Worm (Caenorhabditis elegans) whole organism, L4 larva: ENCODE results near the gene vha-3.

ENCODE experiments used
- D1046.2 ChIP-seq: fragments of 200-800 bp; sonication (Bioruptor generic); IDR thresholded peaks from 2 replicates; pipeline ENCODE4 v1.3.6; 2022; ENCODE audit warnings: missing genetic modification characterization, missing compliant biosample characterization
- F10B5.3 ChIP-seq: sonication (generic microtip); optimal IDR thresholded peaks from 2 replicates; lab custom pipeline; 2016; ENCODE audit warnings: mild to moderate bottlenecking, missing genetic modification characterization, missing compliant biosample characterization
- F26F4.8 ChIP-seq: fragments of 200-800 bp; sonication (Bioruptor generic); conservative IDR thresholded peaks from 2 replicates; pipeline ENCODE4 v1.3.6; 2022; ENCODE audit warnings: missing genetic modification characterization, missing compliant biosample characterization
- F37D6.2 ChIP-seq: sonication (generic microtip); optimal IDR thresholded peaks from 2 replicates; lab custom pipeline; 2016; ENCODE audit warnings: mild to moderate bottlenecking, missing genetic modification characterization, missing compliant biosample characterization
- F49E8.2 ChIP-seq: sonication (generic microtip); optimal IDR thresholded peaks from 2 replicates; lab custom pipeline; 2016; ENCODE audit warnings: missing compliant biosample characterization, mild to moderate bottlenecking, missing genetic modification characterization, borderline replicate concordance
- T26A8.4 ChIP-seq: fragments of 200-800 bp; sonication (Bioruptor generic); IDR thresholded peaks from 2 replicates; pipeline ENCODE4 v1.3.6; 2022; ENCODE audit warnings: missing genetic modification characterization, missing compliant biosample characterization
- Y48G9A.11 ChIP-seq: fragments of 200-800 bp; sonication (Bioruptor generic); IDR thresholded peaks from 2 replicates; pipeline ENCODE4 v1.3.6; 2022; ENCODE audit warnings: missing genetic modification reagents, missing genetic modification characterization, missing compliant biosample characterization
- Y5F2A.4 ChIP-seq: fragments of 200-800 bp; sonication (Bioruptor generic); optimal IDR thresholded peaks from 2 replicates; lab custom pipeline; 2018; ENCODE audit warnings: mild to moderate bottlenecking, missing genetic modification characterization, missing compliant biosample characterization
- ZK337.2 ChIP-seq: fragments of 200-800 bp; sonication (Bioruptor generic); IDR thresholded peaks from 2 replicates; pipeline ENCODE4 v1.3.6; 2022; ENCODE audit warnings: missing genetic modification reagents, missing genetic modification characterization, missing compliant biosample characterization
- ama-1 ChIP-seq: fragments of 150-350 bp; optimal IDR thresholded peaks from 2 replicates; lab custom pipeline; 2014; ENCODE audit warnings: inconsistent platforms, mixed read lengths
- ceh-32 ChIP-seq: sonication (generic microtip); optimal IDR thresholded peaks from 2 replicates; lab custom pipeline; 2016; ENCODE audit warnings: mild to moderate bottlenecking, missing genetic modification characterization, missing compliant biosample characterization; ENCODE audit not compliant: poor library complexity
- ceh-44 ChIP-seq: fragments of 200-800 bp; sonication (Bioruptor generic); IDR thresholded peaks from 2 replicates; pipeline ENCODE4 v1.3.6; 2022; ENCODE audit warnings: missing genetic modification reagents, missing genetic modification characterization, missing compliant biosample characterization
- ceh-62 ChIP-seq: sonication (generic microtip); optimal IDR thresholded peaks from 2 replicates; lab custom pipeline; 2017; ENCODE audit warnings: missing biosample characterization, missing genetic modification characterization
- daf-16 ChIP-seq, 3 experiments: sonication (generic microtip); optimal IDR thresholded peaks; 2 replicates each; lab custom pipeline; 2016 to 2017; ENCODE audit warnings: missing genetic modification characterization in 3 of 3, missing genetic modification reagents in 3 of 3, mild to moderate bottlenecking in 2 of 3, missing compliant biosample characterization in 2 of 3, missing biosample characterization in 1 of 3, moderate library complexity in 1 of 3
- daf-19 ChIP-seq: fragments of 200-800 bp; sonication (Bioruptor generic); conservative IDR thresholded peaks from 2 replicates; pipeline ENCODE4 v1.3.6; 2022; ENCODE audit warnings: missing genetic modification characterization, missing compliant biosample characterization
- daf-8 ChIP-seq: fragments of 200-800 bp; sonication (Bioruptor generic); IDR thresholded peaks from 2 replicates; pipeline ENCODE4 v1.3.6; 2022; ENCODE audit warnings: missing genetic modification characterization, missing compliant biosample characterization
- dmd-6 ChIP-seq: fragments of 200-800 bp; sonication (Bioruptor generic); IDR thresholded peaks from 2 replicates; pipeline ENCODE4 v1.3.6; 2022; ENCODE audit warnings: missing genetic modification reagents, missing genetic modification characterization, missing compliant biosample characterization
- dmd-8 ChIP-seq: fragments of 200-800 bp; sonication (Bioruptor generic); IDR thresholded peaks from 2 replicates; pipeline ENCODE4 v1.3.6; 2022; ENCODE audit warnings: missing genetic modification characterization, missing compliant biosample characterization
- dve-1 ChIP-seq: sonication (generic microtip); optimal IDR thresholded peaks from 2 replicates; lab custom pipeline; 2017; ENCODE audit warnings: antibody characterized with exemption, mild to moderate bottlenecking, missing genetic modification characterization, missing compliant biosample characterization; ENCODE audit not compliant: insufficient read depth
- egl-27 ChIP-seq: sonication (generic microtip); optimal IDR thresholded peaks from 3 replicates; lab custom pipeline; 2017; ENCODE audit warnings: missing biosample characterization, missing genetic modification reagents, missing genetic modification characterization
- gei-8 ChIP-seq: fragments of 200-800 bp; sonication (Bioruptor generic); optimal IDR thresholded peaks from 2 replicates; lab custom pipeline; 2018; ENCODE audit warnings: mild to moderate bottlenecking, missing genetic modification characterization, missing compliant biosample characterization
- hlh-11 ChIP-seq: fragments of 200-800 bp; sonication (Bioruptor generic); optimal IDR thresholded peaks from 2 replicates; lab custom pipeline; 2018; ENCODE audit warnings: mild to moderate bottlenecking, missing genetic modification characterization, missing compliant biosample characterization
- hlh-30 ChIP-seq: sonication (generic microtip); optimal IDR thresholded peaks from 2 replicates; lab custom pipeline; 2017; ENCODE audit warnings: antibody characterized with exemption, mild to moderate bottlenecking, missing genetic modification characterization, missing compliant biosample characterization; ENCODE audit not compliant: insufficient read depth
- hmg-1.1 ChIP-seq: fragments of 200-800 bp; sonication (Bioruptor generic); IDR thresholded peaks from 2 replicates; pipeline ENCODE4 v1.3.6; 2022; ENCODE audit warnings: missing genetic modification reagents, missing genetic modification characterization, missing compliant biosample characterization
- lim-7 ChIP-seq: fragments of 200-800 bp; sonication (Bioruptor generic); IDR thresholded peaks from 2 replicates; pipeline ENCODE4 v1.3.6; 2022; ENCODE audit warnings: missing genetic modification characterization, missing compliant biosample characterization
- lin-1 ChIP-seq: fragments of 200-800 bp; sonication (Bioruptor generic); IDR thresholded peaks from 2 replicates; pipeline ENCODE4 v1.3.6; 2022; ENCODE audit warnings: missing genetic modification reagents, missing genetic modification characterization, missing compliant biosample characterization
- lin-13 ChIP-seq: fragments of 150-350 bp; optimal IDR thresholded peaks from 2 replicates; lab custom pipeline; 2014; ENCODE audit warnings: missing biosample characterization, missing genetic modification reagents, missing genetic modification characterization
- lin-38 ChIP-seq: fragments of 200-800 bp; sonication (Bioruptor generic); IDR thresholded peaks from 2 replicates; pipeline ENCODE4 v1.3.6; 2022; ENCODE audit warnings: missing genetic modification reagents, missing genetic modification characterization, missing compliant biosample characterization
- lin-39 ChIP-seq: fragments of 150-350 bp; optimal IDR thresholded peaks from 2 replicates; lab custom pipeline; 2014; ENCODE audit warnings: missing biosample characterization, missing genetic modification reagents, missing genetic modification characterization
- madf-9 ChIP-seq: fragments of 200-800 bp; sonication (Bioruptor generic); conservative IDR thresholded peaks from 2 replicates; pipeline ENCODE4 v1.3.6; 2022; ENCODE audit warnings: missing genetic modification reagents, missing genetic modification characterization, missing compliant biosample characterization
- mdt-29 ChIP-seq: fragments of 200-800 bp; sonication (Bioruptor generic); IDR thresholded peaks from 2 replicates; pipeline ENCODE4 v1.3.6; 2022; ENCODE audit warnings: missing genetic modification reagents, missing genetic modification characterization, missing compliant biosample characterization
- mep-1 ChIP-seq: fragments of 150-350 bp; sonication (generic microtip); optimal IDR thresholded peaks from 3 replicates; lab custom pipeline; 2014; ENCODE audit warnings: missing biosample characterization, missing genetic modification characterization
- mes-2 ChIP-seq: sonication (generic microtip); optimal IDR thresholded peaks from 2 replicates; lab custom pipeline; 2016; ENCODE audit warnings: missing genotype, mild to moderate bottlenecking, missing genetic modification characterization, missing compliant biosample characterization; ENCODE audit not compliant: poor library complexity, severe bottlenecking
- mxl-3 ChIP-seq: fragments of 200-800 bp; sonication (Bioruptor generic); optimal IDR thresholded peaks from 2 replicates; lab custom pipeline; 2018; ENCODE audit warnings: mild to moderate bottlenecking, missing genetic modification characterization, missing compliant biosample characterization
- nhr-102 ChIP-seq: sonication (generic microtip); optimal IDR thresholded peaks from 2 replicates; lab custom pipeline; 2016; ENCODE audit warnings: mild to moderate bottlenecking, missing genetic modification characterization, moderate library complexity, missing compliant biosample characterization
- nhr-11 ChIP-seq: fragments of 150-350 bp; optimal IDR thresholded peaks from 2 replicates; lab custom pipeline; 2014; ENCODE audit warnings: missing biosample characterization, missing genetic modification characterization
- nhr-237 ChIP-seq: sonication (generic microtip); optimal IDR thresholded peaks from 2 replicates; lab custom pipeline; 2017; ENCODE audit warnings: missing biosample characterization, missing genetic modification characterization
- nhr-28 ChIP-seq: fragments of 150-350 bp; optimal IDR thresholded peaks from 2 replicates; lab custom pipeline; 2014; ENCODE audit warnings: missing biosample characterization, missing genetic modification characterization
- nhr-48 ChIP-seq: sonication (generic microtip); optimal IDR thresholded peaks from 2 replicates; lab custom pipeline; 2016; ENCODE audit warnings: mild to moderate bottlenecking, missing genetic modification characterization, missing compliant biosample characterization
- nhr-76 ChIP-seq: fragments of 150-350 bp; optimal IDR thresholded peaks from 2 replicates; lab custom pipeline; 2014; ENCODE audit warnings: missing biosample characterization, missing genetic modification characterization
- nhr-77 ChIP-seq: fragments of 150-350 bp; optimal IDR thresholded peaks from 2 replicates; lab custom pipeline; 2014; ENCODE audit warnings: missing biosample characterization, missing genetic modification characterization
- pha-4 ChIP-seq, 2 experiments: fragments of 150-350 bp in 1 of 2; fragments of 200-800 bp in 1 of 2; sonication (Bioruptor generic) in 1 of 2; IDR thresholded peaks in 1 of 2; optimal IDR thresholded peaks in 1 of 2; 2 replicates each; pipeline versions ENCODE4 v1.3.6 to Lab custom; 2014 to 2022; ENCODE audit warnings: missing genetic modification characterization in 2 of 2, missing genetic modification reagents in 2 of 2, missing biosample characterization in 1 of 2, missing compliant biosample characterization in 1 of 2
- pqm-1 ChIP-seq: sonication (generic microtip); optimal IDR thresholded peaks from 2 replicates; lab custom pipeline; 2017; ENCODE audit warnings: missing biosample characterization, missing genetic modification characterization
- rbr-2 ChIP-seq: sonication (generic microtip); optimal IDR thresholded peaks from 2 replicates; lab custom pipeline; 2016; ENCODE audit warnings: missing genotype, missing genetic modification characterization, missing compliant biosample characterization
- set-16 ChIP-seq: fragments of 200-800 bp; sonication (Bioruptor generic); IDR thresholded peaks from 2 replicates; pipeline ENCODE4 v1.3.6; 2022; ENCODE audit warnings: missing genetic modification reagents, missing genetic modification characterization, missing compliant biosample characterization
- snpc-4 ChIP-seq: fragments of 150-350 bp; optimal IDR thresholded peaks from 2 replicates; lab custom pipeline; 2014; ENCODE audit warnings: missing biosample characterization, missing genetic modification characterization
- unc-39 ChIP-seq: sonication (generic microtip); optimal IDR thresholded peaks from 2 replicates; lab custom pipeline; 2017; ENCODE audit warnings: missing biosample characterization, missing genetic modification characterization
- zag-1 ChIP-seq: fragments of 150-350 bp; optimal IDR thresholded peaks from 2 replicates; lab custom pipeline; 2014; ENCODE audit warnings: missing biosample characterization, missing genetic modification characterization
- zip-11 ChIP-seq: fragments of 200-800 bp; sonication (Bioruptor generic); IDR thresholded peaks from 2 replicates; pipeline ENCODE4 v1.3.6; 2022; ENCODE audit warnings: missing genetic modification characterization, missing compliant biosample characterization
- ztf-7 ChIP-seq: fragments of 150-350 bp; optimal IDR thresholded peaks from 2 replicates; lab custom pipeline; 2014; ENCODE audit warnings: missing biosample characterization, missing genetic modification characterization

Gene vha-3

ce11 chrIV:2281353-2281976 lies 34.3 kb downstream of the vha-3 start (continued):
- TF ChIP-seq mdt-29 (no peak), hlh-30 (peak; percentile 87), lim-7 (GFP tag; lab: Robert Waterston, UW) (no peak), mxl-3 (GFP tag; lab: Kevin White, UChicago) (peak; percentile 66), nhr-77 (tag; lab: Kevin White, UChicago) (peak; percentile 77), hlh-11 (tag; lab: Kevin White, UChicago) (peak; percentile 84), F26F4.8 (GFP tag; lab: Robert Waterston, UW) (no peak), F37D6.2 (no peak), nhr-237 (tag; lab: Kevin White, UChicago) (no peak), dmd-8 (no peak), snpc-4 (tag; lab: Kevin White, UChicago) (no peak), madf-9 (GFP tag; lab: Robert Waterston, UW) (no peak), lin-38 (0 out of 2 replicates have a peak, but pooled peaks have one; percentile 17), ceh-44 (GFP tag; lab: Robert Waterston, UW) (no peak), zag-1 (no peak), D1046.2 (GFP tag; lab: Robert Waterston, UW) (no peak), hmg-1.1 (GFP tag; lab: Robert Waterston, UW) (peak; percentile 23; the same call in 1 of the 2 replicates), F10B5.3 (tag; lab: Kevin White, UChicago) (no peak), pqm-1 (tag; lab: Kevin White, UChicago) (peak; percentile 86), nhr-48 (tag; lab: Kevin White, UChicago) (no peak), nhr-28 (tag; lab: Kevin White, UChicago) (peak; percentile 78), Y5F2A.4 (GFP tag; lab: Kevin White, UChicago) (no peak), ama-1 (lab: Kevin White, UChicago) (peak; percentile 89), mep-1 (tag; lab: Kevin White, UChicago) (peak; percentile 70), F49E8.2 (tag; lab: Kevin White, UChicago) (no peak), lin-13 (GFP tag; lab: Kevin White, UChicago) (peak; percentile 50), daf-19 (no peak), gei-8 (GFP tag; lab: Kevin White, UChicago) (no peak), rbr-2 (tag; lab: Kevin White, UChicago) (no peak), ztf-7 (tag; lab: Kevin White, UChicago) (peak; percentile 14), lin-39 (tag; lab: Kevin White, UChicago) (no peak), T26A8.4 (GFP tag; lab: Robert Waterston, UW) (no peak), zip-11 (GFP tag; lab: Robert Waterston, UW) (no peak), dmd-6 (GFP tag; lab: Robert Waterston, UW) (peak; percentile 50), ceh-32 (tag; lab: Kevin White, UChicago) (no peak), dve-1 (tag; lab: Kevin White, UChicago) (peak; percentile 81), unc-39 (no peak), pha-4 (GFP tag; IDR thresholded peaks at IDR 0.05; lab: Robert Waterston, UW) (no peak), pha-4 (tag; optimal IDR thresholded peaks at IDR 0.05; lab: Kevin White, UChicago) (no peak), nhr-102 (tag; lab: Kevin White, UChicago) (no peak), mes-2 (tag; lab: Kevin White, UChicago) (peak; percentile 2), nhr-76 (tag; lab: Kevin White, UChicago) (no peak), ZK337.2 (no peak), nhr-11 (no peak), daf-16 (GFP tag; optimal IDR thresholded peaks at IDR 0.05; lab: Kevin White, UChicago) (no peak), daf-16 (tag; optimal IDR thresholded peaks at IDR 0.05; lab: Kevin White, UChicago) (peak; percentile 85), set-16 (GFP tag; lab: Robert Waterston, UW) (no peak), ceh-62 (tag; lab: Kevin White, UChicago) (no peak), egl-27 (tag; lab: Kevin White, UChicago) (no peak), Y48G9A.11 (GFP tag; lab: Robert Waterston, UW) (no peak), lin-1 (GFP tag; lab: Robert Waterston, UW) (peak; percentile 59; the same call in 1 of the 2 replicates), daf-8 (GFP tag; lab: Robert Waterston, UW) (no peak)
